Fruit fly (Drosophila melanogaster) whole organism, embryonic: Measurements from ENCODE around the gene Pop5.

Experiments
- Atf6 ChIP-seq: fragments of 200-800 bp; sonication (Bioruptor generic); IDR thresholded peaks from 2 replicates; pipeline ENCODE4 v1.3.6; 2022; ENCODE audit warnings: missing biosample characterization, missing genetic modification characterization
- CG10147 ChIP-seq: fragments of 200-800 bp; sonication (Bioruptor generic); optimal IDR thresholded peaks from 2 replicates; lab custom pipeline; 2019; ENCODE audit warnings: missing biosample characterization, mild to moderate bottlenecking, missing genetic modification characterization, moderate library complexity
- CG10431 ChIP-seq: fragments of 200-800 bp; sonication (Bioruptor generic); optimal IDR thresholded peaks from 3 replicates; lab custom pipeline; 2018; ENCODE audit warnings: missing biosample characterization, mild to moderate bottlenecking, missing genetic modification characterization
- CG10979 ChIP-seq: fragments of 200-800 bp; sonication (Bioruptor generic); optimal IDR thresholded peaks from 2 replicates; lab custom pipeline; 2018; ENCODE audit warnings: missing biosample characterization, mild to moderate bottlenecking, missing genetic modification characterization, moderate library complexity
- CG11456 ChIP-seq: fragments of 200-800 bp; sonication (Bioruptor generic); IDR thresholded peaks from 3 replicates; pipeline ENCODE4 v1.3.6; 2022; ENCODE audit warnings: missing biosample characterization, missing genetic modification characterization
- CG1603 ChIP-seq: fragments of 200-800 bp; sonication (Bioruptor generic); optimal IDR thresholded peaks from 2 replicates; lab custom pipeline; 2019; ENCODE audit warnings: missing biosample characterization, mild to moderate bottlenecking, missing genetic modification characterization, moderate library complexity
- CG18011 ChIP-seq: fragments of 200-800 bp; sonication (Bioruptor generic); optimal IDR thresholded peaks from 2 replicates; lab custom pipeline; 2017; ENCODE audit warnings: missing biosample characterization, missing genetic modification characterization, mild to moderate bottlenecking, moderate library complexity, missing genotype
- CG31388 ChIP-seq: fragments of 200-800 bp; sonication (Bioruptor generic); optimal IDR thresholded peaks from 2 replicates; lab custom pipeline; 2016; ENCODE audit warnings: missing biosample characterization, missing genetic modification characterization
- CG3163 ChIP-seq: fragments of 200-800 bp; sonication (Bioruptor generic); optimal IDR thresholded peaks from 3 replicates; lab custom pipeline; 2016; ENCODE audit warnings: missing biosample characterization, missing genetic modification characterization
- CG4820 ChIP-seq: fragments of 200-800 bp; sonication (Bioruptor generic); optimal IDR thresholded peaks from 3 replicates; lab custom pipeline; 2016; ENCODE audit warnings: missing biosample characterization, missing genetic modification characterization
- CG6654 ChIP-seq: fragments of 200-800 bp; sonication (Bioruptor generic); optimal IDR thresholded peaks from 2 replicates; lab custom pipeline; 2017; ENCODE audit warnings: missing biosample characterization, mild to moderate bottlenecking, missing genetic modification characterization
- CG7745 ChIP-seq: fragments of 200-800 bp; sonication (Bioruptor generic); optimal IDR thresholded peaks from 2 replicates; lab custom pipeline; 2018; ENCODE audit warnings: missing biosample characterization, mild to moderate bottlenecking, missing genetic modification characterization, moderate library complexity
- CG7928 ChIP-seq: fragments of 200-800 bp; sonication (Bioruptor generic); optimal IDR thresholded peaks from 2 replicates; lab custom pipeline; 2017; ENCODE audit warnings: missing biosample characterization, mild to moderate bottlenecking, missing genetic modification characterization
- CG8359 ChIP-seq: fragments of 200-800 bp; sonication (Bioruptor generic); optimal IDR thresholded peaks from 2 replicates; lab custom pipeline; 2017; ENCODE audit warnings: missing biosample characterization, mild to moderate bottlenecking, missing genetic modification characterization, borderline replicate concordance
- Dll ChIP-seq: fragments of 200-800 bp; sonication (Bioruptor generic); IDR thresholded peaks from 4 replicates; pipeline ENCODE4 v1.3.6; 2022; ENCODE audit warnings: missing biosample characterization, missing genetic modification characterization; ENCODE audit not compliant: partially characterized antibody
- Ets65A ChIP-seq: fragments of 200-800 bp; sonication (Bioruptor generic); peaks from one replicate; lab custom pipeline; 2016; ENCODE audit warnings: missing biosample characterization, missing genetic modification characterization
- H2.0 ChIP-seq: fragments of 200-800 bp; sonication (Bioruptor generic); IDR thresholded peaks from 2 replicates; pipeline ENCODE4 v1.3.6; 2022; ENCODE audit warnings: missing biosample characterization, missing genetic modification characterization
- HLHmδ ChIP-seq: fragments of 200-800 bp; sonication (Bioruptor generic); optimal IDR thresholded peaks from 2 replicates; lab custom pipeline; 2018; ENCODE audit warnings: missing biosample characterization, mild to moderate bottlenecking, missing genetic modification characterization, moderate library complexity
- Hr3 ChIP-seq: fragments of 200-800 bp; sonication (Bioruptor generic); optimal IDR thresholded peaks from 3 replicates; lab custom pipeline; 2016; ENCODE audit warnings: missing biosample characterization, missing genetic modification characterization
- Hr39 ChIP-seq: fragments of >200 bp; optimal IDR thresholded peaks from 2 replicates; lab custom pipeline; 2017
- Hsf ChIP-seq: fragments of 200-800 bp; sonication (Bioruptor generic); optimal IDR thresholded peaks from 3 replicates; lab custom pipeline; 2016; ENCODE audit warnings: missing biosample characterization, missing genetic modification characterization
- MBD-R2 ChIP-seq: fragments of 200-800 bp; sonication (Bioruptor generic); IDR thresholded peaks from 2 replicates; pipeline ENCODE4 v1.3.6; 2022; ENCODE audit warnings: missing biosample characterization, missing genetic modification characterization
- Max ChIP-seq: fragments of 200-800 bp; sonication (Bioruptor generic); optimal IDR thresholded peaks from 2 replicates; lab custom pipeline; 2016; ENCODE audit warnings: missing biosample characterization, mild to moderate bottlenecking, missing genetic modification characterization
- NC2α ChIP-seq: fragments of 200-800 bp; sonication (Bioruptor generic); optimal IDR thresholded peaks from 2 replicates; lab custom pipeline; 2016; ENCODE audit warnings: missing biosample characterization, missing genetic modification characterization
- Opbp ChIP-seq: fragments of 200-800 bp; sonication (Bioruptor generic); IDR thresholded peaks from 3 replicates; pipeline ENCODE4 v1.3.6; 2022; ENCODE audit warnings: missing biosample characterization, missing genetic modification characterization; ENCODE audit not compliant: partially characterized antibody
- PHDP ChIP-seq: fragments of 200-800 bp; sonication (Bioruptor generic); optimal IDR thresholded peaks from 3 replicates; lab custom pipeline; 2018; ENCODE audit warnings: missing biosample characterization, mild to moderate bottlenecking, missing genetic modification characterization, moderate library complexity
- Rfx ChIP-seq: fragments of 200-800 bp; sonication (Bioruptor generic); IDR thresholded peaks from 2 replicates; pipeline ENCODE4 v1.3.6; 2022; ENCODE audit warnings: missing biosample characterization, missing genetic modification characterization
- Xbp1 ChIP-seq: fragments of 200-800 bp; sonication (Bioruptor generic); optimal IDR thresholded peaks from 3 replicates; lab custom pipeline; 2016; ENCODE audit warnings: missing biosample characterization, mild to moderate bottlenecking, missing genetic modification characterization
- YL-1 ChIP-seq: fragments of 200-800 bp; sonication (Bioruptor generic); optimal IDR thresholded peaks from 3 replicates; lab custom pipeline; 2017; ENCODE audit warnings: missing biosample characterization, mild to moderate bottlenecking, missing genetic modification characterization
- cato ChIP-seq: fragments of 200-800 bp; sonication (Bioruptor generic); optimal IDR thresholded peaks from 2 replicates; lab custom pipeline; 2016; ENCODE audit warnings: missing biosample characterization, missing genetic modification characterization, borderline replicate concordance
- chinmo ChIP-seq: fragments of 200-800 bp; sonication (Bioruptor generic); IDR thresholded peaks from 4 replicates; pipeline ENCODE4 v1.3.6; 2022; ENCODE audit warnings: missing biosample characterization, missing genetic modification characterization; ENCODE audit not compliant: partially characterized antibody
- ci ChIP-seq: fragments of 200-800 bp; sonication (Bioruptor generic); IDR thresholded peaks from 3 replicates; pipeline ENCODE4 v1.3.6; 2022; ENCODE audit warnings: missing biosample characterization, missing genetic modification characterization
- danr ChIP-seq: fragments of 200-800 bp; sonication (Bioruptor generic); IDR thresholded peaks from 2 replicates; pipeline ENCODE4 v1.3.6; 2022; ENCODE audit warnings: missing biosample characterization, missing genetic modification characterization
- dmrt99B ChIP-seq: fragments of 200-800 bp; sonication (Bioruptor generic); optimal IDR thresholded peaks from 2 replicates; lab custom pipeline; 2018; ENCODE audit warnings: missing biosample characterization, mild to moderate bottlenecking, missing genetic modification characterization, moderate library complexity
- en ChIP-seq: fragments of 200-800 bp; sonication (Bioruptor generic); optimal IDR thresholded peaks from 2 replicates; lab custom pipeline; 2016; ENCODE audit warnings: missing biosample characterization, missing genetic modification characterization
- gcm ChIP-seq: fragments of 200-800 bp; sonication (Bioruptor generic); optimal IDR thresholded peaks from 2 replicates; lab custom pipeline; 2019; ENCODE audit warnings: missing biosample characterization, mild to moderate bottlenecking, missing genetic modification characterization, moderate library complexity
- ham ChIP-seq: fragments of 200-800 bp; sonication (Bioruptor generic); IDR thresholded peaks from 2 replicates; pipeline ENCODE4 v1.3.6; 2022; ENCODE audit warnings: missing biosample characterization, missing genetic modification characterization
- hkb ChIP-seq, 2 experiments: fragments of 200-800 bp in 1 of 2; fragments of >200 bp in 1 of 2; sonication (Bioruptor generic) in 1 of 2; IDR thresholded peaks in 1 of 2; optimal IDR thresholded peaks in 1 of 2; 2 replicates each; pipeline versions ENCODE4 v1.3.6 to Lab custom; 2017 to 2022; ENCODE audit warnings: missing biosample characterization in 1 of 2, missing genetic modification characterization in 1 of 2
- knrl ChIP-seq: fragments of 200-800 bp; sonication (Bioruptor generic); IDR thresholded peaks from 3 replicates; pipeline ENCODE4 v1.3.6; 2022; ENCODE audit warnings: missing biosample characterization, missing genetic modification characterization; ENCODE audit not compliant: partially characterized antibody
- nerfin-1 ChIP-seq: fragments of 200-800 bp; sonication (Bioruptor generic); optimal IDR thresholded peaks from 3 replicates; lab custom pipeline; 2019; ENCODE audit warnings: missing biosample characterization, mild to moderate bottlenecking, missing genetic modification characterization, moderate library complexity
- run ChIP-seq: fragments of 200-800 bp; sonication (Bioruptor generic); optimal IDR thresholded peaks from 3 replicates; lab custom pipeline; 2018; ENCODE audit warnings: missing biosample characterization, mild to moderate bottlenecking, missing genetic modification characterization
- salm ChIP-seq: fragments of 200-800 bp; sonication (Bioruptor generic); optimal IDR thresholded peaks from 2 replicates; lab custom pipeline; 2018; ENCODE audit warnings: missing biosample characterization, mild to moderate bottlenecking, missing genetic modification characterization
- stwl ChIP-seq: fragments of 200-800 bp; sonication (Bioruptor generic); optimal IDR thresholded peaks from 3 replicates; lab custom pipeline; 2018; ENCODE audit warnings: missing biosample characterization, mild to moderate bottlenecking, missing genetic modification characterization, moderate library complexity
- ttk ChIP-seq: fragments of 200-800 bp; sonication (Bioruptor generic); IDR thresholded peaks from 2 replicates; pipeline ENCODE4 v2.1.2; 2022; ENCODE audit warnings: missing biosample characterization, missing genetic modification characterization
- unc-4 ChIP-seq: fragments of 200-800 bp; sonication (Bioruptor generic); IDR thresholded peaks from 2 replicates; pipeline ENCODE4 v1.3.6; 2022; ENCODE audit warnings: missing biosample characterization, missing genetic modification characterization; ENCODE audit not compliant: partially characterized antibody
- usp ChIP-seq: fragments of >200 bp; optimal IDR thresholded peaks from 2 replicates; lab custom pipeline; 2017; ENCODE audit warnings: missing biosample characterization, missing genetic modification characterization
- vnd ChIP-seq: fragments of 200-800 bp; sonication (Bioruptor generic); IDR thresholded peaks from 3 replicates; pipeline ENCODE4 v1.3.6; 2022; ENCODE audit warnings: missing biosample characterization, missing genetic modification characterization; ENCODE audit not compliant: partially characterized antibody
- zf30C ChIP-seq: fragments of 200-800 bp; sonication (Bioruptor generic); optimal IDR thresholded peaks from 3 replicates; lab custom pipeline; 2018; ENCODE audit warnings: missing biosample characterization, mild to moderate bottlenecking, missing genetic modification characterization
- zfh1 ChIP-seq: fragments of 200-800 bp; sonication (Bioruptor generic); IDR thresholded peaks from 3 replicates; pipeline ENCODE4 v1.3.6; 2022; ENCODE audit warnings: missing biosample characterization, missing genetic modification characterization

Gene Pop5

dm6 chr3L:17022756-17023155 is 22.1 kb downstream of the Pop5 start, which contains the start of gene CG6652:
TSS of gene CG6652 (minus strand) at chr3L:17022856.
- TF ChIP-seq Rfx (GFP tag; lab: Robert Waterston, UW) (peak; percentile 15; the same call in 1 of the 2 replicates), Hr3 (GFP tag; lab: Kevin White, UChicago) (no peak)

dm6 chr3L:17016576-17016917 is 28.3 kb downstream of the Pop5 start:
- TF ChIP-seq CG4820 (no peak), run (tag; lab: Kevin White, UChicago) (no peak), Atf6 (no peak), en (GFP tag; lab: Kevin White, UChicago) (no peak), YL-1 (no peak), Max (no peak), PHDP (tag; lab: Kevin White, UChicago) (no peak), CG7928 (GFP tag; lab: Kevin White, UChicago) (no peak), ttk (GFP tag; lab: Robert Waterston, UW) (no peak), Opbp (GFP tag; lab: Robert Waterston, UW) (peak; percentile 61; the same call in 1 of the 3 replicates), CG10979 (tag; lab: Kevin White, UChicago) (no peak), CG18011 (GFP tag; lab: Kevin White, UChicago) (no peak), cato (GFP tag; lab: Kevin White, UChicago) (no peak), gcm (no peak), CG10147 (GFP tag; lab: Kevin White, UChicago) (no peak), Dll (GFP tag; lab: Robert Waterston, UW) (0 out of 4 replicates have a peak, but pooled peaks have one; percentile 1), knrl (GFP tag; lab: Robert Waterston, UW) (no peak), dmrt99B (tag; lab: Kevin White, UChicago) (no peak), zfh1 (no peak), CG1603 (no peak), zf30C (GFP tag; lab: Kevin White, UChicago) (no peak), CG11456 (GFP tag; lab: Robert Waterston, UW) (no peak), usp (GFP tag; lab: Kevin White, UChicago) (no peak), Xbp1 (no peak), vnd (GFP tag; lab: Robert Waterston, UW) (no peak), hkb (optimal IDR thresholded peaks at IDR 0.05; lab: Kevin White, UChicago) (no peak), hkb (GFP tag; IDR thresholded peaks at IDR 0.05; lab: Robert Waterston, UW) (no peak), Hsf (no peak), CG10431 (GFP tag; lab: Kevin White, UChicago) (no peak), stwl (tag; lab: Kevin White, UChicago) (no peak), Ets65A (no peak), CG7745 (tag; lab: Kevin White, UChicago) (no peak), ham (GFP tag; lab: Robert Waterston, UW) (no peak), NC2α (no peak), salm (no peak), H2.0 (no peak), HLHmδ (GFP tag; lab: Kevin White, UChicago) (no peak), CG31388 (no peak), unc-4 (GFP tag; lab: Robert Waterston, UW) (peak; percentile 9; the same call in 1 of the 2 replicates), CG3163 (no peak), chinmo (GFP tag; lab: Robert Waterston, UW) (no peak), nerfin-1 (no peak), danr (GFP tag; lab: Robert Waterston, UW) (no peak), MBD-R2 (GFP tag; lab: Robert Waterston, UW) (peak; percentile 53), Hr39 (lab: Kevin White, UChicago) (no peak), CG6654 (no peak), CG8359 (GFP tag; lab: Kevin White, UChicago) (no peak), ci (GFP tag; lab: Robert Waterston, UW) (peak; percentile 1; the same call in 1 of the 3 replicates)
